Worm (Caenorhabditis elegans): ENCODE measurements around the gene W07A12.4.

Gene W07A12.4

DNA sequence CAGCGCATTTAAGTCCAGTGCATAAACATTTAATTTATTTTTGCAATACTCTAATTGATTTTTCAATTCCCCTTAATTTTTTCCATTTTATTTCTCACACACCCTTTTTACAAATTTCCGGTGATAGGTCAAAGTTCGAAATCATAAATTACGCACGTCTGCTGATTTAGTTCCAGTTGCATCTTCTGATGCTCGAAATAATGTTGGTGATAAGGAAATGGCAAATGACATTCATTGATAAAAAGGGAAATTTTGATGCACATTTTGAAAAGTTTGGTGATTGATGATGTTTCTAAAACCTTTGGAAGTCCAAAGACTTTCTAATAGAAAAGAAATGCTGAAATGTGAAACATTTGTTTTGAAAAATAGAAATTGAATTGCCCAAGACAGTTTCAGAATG is 11.1 kb downstream of the W07A12.4 start (continued):
- TF ChIP-seq nhr-12 (tag; optimal IDR thresholded peaks at IDR 0.05) (no peak), lir-3 (tag; optimal IDR thresholded peaks at IDR 0.05; ENCODE audit: poor library complexity) (no peak)

DNA sequence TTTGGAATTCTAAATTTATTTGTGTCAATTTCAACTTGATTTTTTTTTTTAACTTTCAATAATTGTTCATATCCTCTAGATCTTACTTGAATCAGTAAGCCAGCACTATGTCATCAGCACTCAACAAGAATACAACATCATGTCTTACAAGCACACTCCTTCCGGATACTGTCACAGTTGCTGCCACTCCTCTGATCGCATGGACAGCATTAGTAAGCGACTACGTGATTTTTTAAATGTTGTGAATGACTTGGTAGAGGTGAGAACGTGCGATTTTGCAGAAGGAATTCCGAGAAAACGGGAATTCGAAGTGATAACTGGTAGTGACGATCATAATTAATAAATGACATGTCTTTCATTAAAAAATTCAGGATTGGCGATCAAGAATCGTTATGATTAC is 12.0 kb downstream of the W07A12.4 start, which contains the start of gene oac-54:
TSS of gene oac-54 (plus strand) at position 83 of the 400 bp plus-strand sequence.
- TF ChIP-seq lin-35 (GFP tag; optimal IDR thresholded peaks at IDR 0.05), result no peak
- TF ChIP-seq ztf-4 (tag; optimal IDR thresholded peaks at IDR 0.05), result no peak

DNA sequence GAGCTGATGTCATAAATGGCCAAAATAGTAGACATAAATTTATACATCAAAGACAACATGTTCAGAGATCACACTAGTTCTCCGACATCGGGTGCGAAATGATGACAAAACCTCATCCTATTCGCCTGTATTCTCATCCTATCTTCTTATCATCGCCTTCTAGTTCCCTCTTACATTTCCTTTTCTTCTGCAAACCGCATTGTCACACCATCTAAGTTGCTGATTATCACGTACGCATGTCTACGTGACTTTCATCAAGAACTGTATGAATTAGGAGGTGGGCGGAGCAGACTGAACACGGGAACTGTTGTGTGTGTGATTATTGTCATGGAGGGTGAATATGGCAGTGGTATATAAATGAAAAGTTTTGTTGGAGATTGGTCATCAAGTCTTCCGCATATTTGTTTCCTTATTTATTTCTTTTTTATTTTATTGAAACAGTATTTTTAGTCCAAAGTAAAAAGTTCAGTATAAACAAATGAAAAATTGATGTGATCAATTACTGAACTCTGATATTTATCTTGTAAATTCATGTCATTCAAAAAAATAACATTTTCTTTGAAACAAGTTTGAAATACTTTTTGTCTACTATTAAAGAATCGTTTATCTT is 14.2 kb downstream of the W07A12.4 start:
- TF ChIP-seq nhr-47 (tag; optimal IDR thresholded peaks at IDR 0.05), result peak; percentile 39
- no peak for TF ChIP-seq nhr-11 (tag; optimal IDR thresholded peaks at IDR 0.05)
- TF ChIP-seq tbx-2 (tag; optimal IDR thresholded peaks at IDR 0.05), result peak; percentile 34
- no peak for TF ChIP-seq ceh-8 (GFP tag; optimal IDR thresholded peaks at IDR 0.05)
- no peak for TF ChIP-seq ceh-88 (GFP tag; IDR thresholded peaks at IDR 0.05)
- no peak for TF ChIP-seq unc-98 (GFP tag; IDR thresholded peaks at IDR 0.05)
- no peak for TF ChIP-seq isw-1 (GFP tag; IDR thresholded peaks at IDR 0.05)
- TF ChIP-seq sptf-1 (tag; optimal IDR thresholded peaks at IDR 0.05), result no peak
- peak; percentile 43 for TF ChIP-seq snu-23 (GFP tag; optimal IDR thresholded peaks at IDR 0.05)
- peak; percentile 65 for TF ChIP-seq nhr-90 (tag; optimal IDR thresholded peaks at IDR 0.05; ENCODE audit: poor library complexity)
- TF ChIP-seq efl-1 (optimal IDR thresholded peaks at IDR 0.05), result no peak
- TF ChIP-seq efl-1 (GFP tag; optimal IDR thresholded peaks at IDR 0.05 in 1 of 2), result peak in 1 of 2 experiments; percentile 87
- TF ChIP-seq sup-37 (GFP tag; optimal IDR thresholded peaks at IDR 0.05), result no peak
- peak; percentile 78 for TF ChIP-seq nhr-20 (tag; optimal IDR thresholded peaks at IDR 0.05)
- TF ChIP-seq vab-15 (tag; optimal IDR thresholded peaks at IDR 0.05), result no peak
- TF ChIP-seq fos-1 (tag; optimal IDR thresholded peaks at IDR 0.05), result no peak
- TF ChIP-seq blmp-1 (tag; optimal IDR thresholded peaks at IDR 0.05), result peak; percentile 89
- TF ChIP-seq skn-1 (tag; optimal IDR thresholded peaks at IDR 0.05), result peak; percentile 90
- TF ChIP-seq mab-9 (GFP tag; IDR thresholded peaks at IDR 0.05), result no peak
- TF ChIP-seq C16A3.4 (tag; optimal IDR thresholded peaks at IDR 0.05), result peak; percentile 14
- no peak for TF ChIP-seq ztf-11 (tag; optimal IDR thresholded peaks at IDR 0.05)
- peak in 5 of 6 experiments; percentile 18 to 96 (median 82) for TF ChIP-seq elt-3 (tag; optimal IDR thresholded peaks at IDR 0.05)
- no peak for TF ChIP-seq ceh-63 (GFP tag; optimal IDR thresholded peaks at IDR 0.05)
- TF ChIP-seq lin-35 (GFP tag; optimal IDR thresholded peaks at IDR 0.05), result peak in 1 of 2 experiments; percentile 42
- TF ChIP-seq pag-3 (tag; optimal IDR thresholded peaks at IDR 0.05; ENCODE audit: borderline replicate concordance, insufficient read depth), result no peak
- TF ChIP-seq zag-1 (tag; optimal IDR thresholded peaks at IDR 0.05), result no peak
- TF ChIP-seq lin-14 (GFP tag; optimal IDR thresholded peaks at IDR 0.05), result peak; percentile 69
- TF ChIP-seq nhr-71 (tag; optimal IDR thresholded peaks at IDR 0.05), result peak; percentile 60
- peak; percentile 0 for TF ChIP-seq nhr-76 (tag; optimal IDR thresholded peaks at IDR 0.05)
- peak; percentile 19 for TF ChIP-seq mep-1 (tag; optimal IDR thresholded peaks at IDR 0.05)
- no peak for TF ChIP-seq unc-86 (tag; optimal IDR thresholded peaks at IDR 0.05)
- TF ChIP-seq lin-39 (tag; optimal IDR thresholded peaks at IDR 0.05), result no peak
- peak; percentile 83 for TF ChIP-seq aha-1 (tag; optimal IDR thresholded peaks at IDR 0.05)
- peak; percentile 90 for TF ChIP-seq nhr-85 (tag)
- no peak for TF ChIP-seq egl-27 (tag; optimal IDR thresholded peaks at IDR 0.05)
- TF ChIP-seq mdl-1 (tag; optimal IDR thresholded peaks at IDR 0.05), result peak in 1 of 2 experiments; percentile 58
- TF ChIP-seq unc-130 (tag; optimal IDR thresholded peaks at IDR 0.05), result peak; percentile 62

Measured in whole organism, L1 larva.